Fruit fly (Drosophila melanogaster) whole organism, embryonic: ENCODE measurements around the gene CG4297.

Source experiments
- Antp ChIP-seq: fragments of 200-800 bp; sonication (Bioruptor generic); optimal IDR thresholded peaks from 3 replicates; lab custom pipeline; 2016; ENCODE audit warnings: missing biosample characterization, missing genetic modification characterization
- Atf-2 ChIP-seq: fragments of 200-800 bp; sonication (Bioruptor generic); optimal IDR thresholded peaks from 2 replicates; lab custom pipeline; 2016; ENCODE audit warnings: missing biosample characterization, missing genetic modification characterization
- B-H2 ChIP-seq: fragments of 200-800 bp; sonication (Bioruptor generic); optimal IDR thresholded peaks from 2 replicates; lab custom pipeline; 2018; ENCODE audit warnings: missing biosample characterization, mild to moderate bottlenecking, missing genetic modification characterization
- CG10462 ChIP-seq: fragments of 200-800 bp; sonication (Bioruptor generic); optimal IDR thresholded peaks from 2 replicates; lab custom pipeline; 2016; ENCODE audit warnings: missing biosample characterization, missing genetic modification characterization
- CG10565 ChIP-seq: fragments of 200-800 bp; sonication (Bioruptor generic); optimal IDR thresholded peaks from 3 replicates; lab custom pipeline; 2016; ENCODE audit warnings: missing biosample characterization, mild to moderate bottlenecking, missing genetic modification characterization
- CG10654 ChIP-seq: fragments of 200-800 bp; sonication (Bioruptor generic); optimal IDR thresholded peaks from 2 replicates; lab custom pipeline; 2016; ENCODE audit warnings: missing biosample characterization, missing genetic modification characterization
- CG12299 ChIP-seq: fragments of 200-800 bp; sonication (Bioruptor generic); optimal IDR thresholded peaks from 2 replicates; lab custom pipeline; 2018; ENCODE audit warnings: missing biosample characterization, mild to moderate bottlenecking, missing genetic modification characterization
- CG13123 ChIP-seq: fragments of 200-800 bp; sonication (Bioruptor generic); optimal IDR thresholded peaks from 2 replicates; lab custom pipeline; 2016; ENCODE audit warnings: missing biosample characterization, missing genetic modification characterization
- CG14860 ChIP-seq: fragments of 200-800 bp; sonication (Bioruptor generic); IDR thresholded peaks from 3 replicates; pipeline ENCODE4 v1.3.6; 2022; ENCODE audit warnings: missing biosample characterization, missing genetic modification characterization; ENCODE audit not compliant: partially characterized antibody
- CG16779 ChIP-seq: fragments of 200-800 bp; sonication (Bioruptor generic); IDR thresholded peaks from 2 replicates; pipeline ENCODE4 v1.3.6; 2022; ENCODE audit warnings: missing biosample characterization, missing genetic modification characterization
- CG16813 ChIP-seq: fragments of 200-800 bp; sonication (Bioruptor generic); IDR thresholded peaks from 3 replicates; pipeline ENCODE4 v1.3.6; 2022; ENCODE audit warnings: missing biosample characterization, missing genetic modification characterization; ENCODE audit not compliant: partially characterized antibody
- CG17829 ChIP-seq: fragments of 200-800 bp; optimal IDR thresholded peaks from 2 replicates; lab custom pipeline; 2019; ENCODE audit warnings: missing biosample characterization, mild to moderate bottlenecking, missing genetic modification characterization, moderate library complexity
- CG2120 ChIP-seq: fragments of 200-800 bp; sonication (Bioruptor generic); optimal IDR thresholded peaks from 3 replicates; lab custom pipeline; 2016; ENCODE audit warnings: missing biosample characterization, missing genetic modification characterization
- CG31224 ChIP-seq: fragments of 200-800 bp; sonication (Bioruptor generic); IDR thresholded peaks from 2 replicates; pipeline ENCODE4 v1.3.6; 2022; ENCODE audit warnings: missing biosample characterization, missing genetic modification characterization
- CG3847 ChIP-seq: fragments of 200-800 bp; sonication (Bioruptor generic); IDR thresholded peaks from 2 replicates; pipeline ENCODE4 v1.3.6; 2022; ENCODE audit warnings: missing biosample characterization, missing genetic modification characterization
- CG3995 ChIP-seq: fragments of 200-800 bp; sonication (Bioruptor generic); optimal IDR thresholded peaks from 3 replicates; lab custom pipeline; 2016; ENCODE audit warnings: missing biosample characterization, missing genetic modification characterization
- CG6254 ChIP-seq: fragments of 200-800 bp; sonication (Bioruptor generic); optimal IDR thresholded peaks from 3 replicates; lab custom pipeline; 2017; ENCODE audit warnings: mild to moderate bottlenecking, missing biosample characterization, missing genetic modification reagents, missing genetic modification characterization
- CG6272 ChIP-seq: fragments of 200-800 bp; sonication (Bioruptor generic); IDR thresholded peaks from 2 replicates; pipeline ENCODE4 v1.3.6; 2022; ENCODE audit warnings: missing biosample characterization, missing genetic modification characterization
- CG7745 ChIP-seq: fragments of 200-800 bp; sonication (Bioruptor generic); optimal IDR thresholded peaks from 2 replicates; lab custom pipeline; 2018; ENCODE audit warnings: missing biosample characterization, mild to moderate bottlenecking, missing genetic modification characterization, moderate library complexity
- CG7839 ChIP-seq: fragments of 200-800 bp; sonication (Bioruptor generic); optimal IDR thresholded peaks from 3 replicates; lab custom pipeline; 2018; ENCODE audit warnings: missing biosample characterization, mild to moderate bottlenecking, missing genetic modification characterization, moderate library complexity
- CG8290 ChIP-seq, 3 experiments: fragments of 200-800 bp; sonication (Bioruptor generic); optimal IDR thresholded peaks; 2 replicates each; lab custom pipeline; 2016 to 2019; ENCODE audit warnings: missing biosample characterization in 3 of 3, missing genetic modification characterization in 3 of 3, mild to moderate bottlenecking in 2 of 3, moderate library complexity in 1 of 3
- CG8478 ChIP-seq: fragments of >200 bp; optimal IDR thresholded peaks from 2 replicates; lab custom pipeline; 2018
- Dbx ChIP-seq: fragments of 200-800 bp; sonication (Bioruptor generic); IDR thresholded peaks from 3 replicates; pipeline ENCODE4 v1.3.6; 2022; ENCODE audit warnings: missing biosample characterization, missing genetic modification characterization
- Dip2 ChIP-seq: fragments of 200-800 bp; sonication (Bioruptor generic); IDR thresholded peaks from 2 replicates; pipeline ENCODE4 v1.3.6; 2022; ENCODE audit warnings: missing biosample characterization, missing genetic modification characterization
- Drgx ChIP-seq: fragments of 200-800 bp; sonication (Bioruptor generic); IDR thresholded peaks from 2 replicates; pipeline ENCODE4 v1.3.6; 2022; ENCODE audit warnings: missing biosample characterization, missing genetic modification characterization
- HHEX ChIP-seq: fragments of 200-800 bp; sonication (Bioruptor generic); optimal IDR thresholded peaks from 3 replicates; lab custom pipeline; 2017; ENCODE audit warnings: missing biosample characterization, mild to moderate bottlenecking, missing genetic modification characterization, missing genetic modification reagents
- Hr3 ChIP-seq: fragments of 200-800 bp; sonication (Bioruptor generic); optimal IDR thresholded peaks from 3 replicates; lab custom pipeline; 2016; ENCODE audit warnings: missing biosample characterization, missing genetic modification characterization
- Lim3 ChIP-seq: fragments of 200-800 bp; sonication (Bioruptor generic); IDR thresholded peaks from 2 replicates; pipeline ENCODE4 v1.3.6; 2022; ENCODE audit warnings: missing biosample characterization, missing genetic modification characterization
- NC2α ChIP-seq: fragments of 200-800 bp; sonication (Bioruptor generic); optimal IDR thresholded peaks from 2 replicates; lab custom pipeline; 2016; ENCODE audit warnings: missing biosample characterization, missing genetic modification characterization
- Six4 ChIP-seq: fragments of 200-800 bp; sonication (Bioruptor generic); optimal IDR thresholded peaks from 2 replicates; lab custom pipeline; 2016; ENCODE audit warnings: missing biosample characterization, missing genetic modification characterization
- Xrp1 ChIP-seq: fragments of 200-800 bp; sonication (Bioruptor generic); IDR thresholded peaks from 2 replicates; pipeline ENCODE4 v1.3.6; 2022; ENCODE audit warnings: missing biosample characterization, missing genetic modification characterization
- abd-A ChIP-seq: fragments of 200-800 bp; sonication (Bioruptor generic); optimal IDR thresholded peaks from 3 replicates; lab custom pipeline; 2019; ENCODE audit warnings: missing biosample characterization, mild to moderate bottlenecking, missing genetic modification characterization, moderate library complexity
- bowl ChIP-seq: fragments of 200-800 bp; sonication (Bioruptor generic); IDR thresholded peaks from 2 replicates; pipeline ENCODE4 v1.3.6; 2022; ENCODE audit warnings: missing biosample characterization, missing genetic modification characterization
- chif ChIP-seq, 2 experiments: fragments of 200-800 bp; sonication (Bioruptor generic); optimal IDR thresholded peaks; 3 replicates each; lab custom pipeline; 2016; ENCODE audit warnings: missing biosample characterization in 2 of 2, missing genetic modification characterization in 2 of 2
- crol ChIP-seq: fragments of 200-800 bp; sonication (Bioruptor generic); IDR thresholded peaks from 2 replicates; pipeline ENCODE4 v1.3.6; 2022; ENCODE audit warnings: missing biosample characterization, missing genetic modification characterization
- emc ChIP-seq: fragments of 200-800 bp; sonication (Bioruptor generic); optimal IDR thresholded peaks from 2 replicates; lab custom pipeline; 2016; ENCODE audit warnings: missing biosample characterization, missing genetic modification characterization
- esg ChIP-seq: fragments of 200-800 bp; sonication (Bioruptor generic); conservative IDR thresholded peaks from 2 replicates; pipeline ENCODE4 v1.3.6; 2022; ENCODE audit warnings: missing biosample characterization, missing genetic modification characterization
- gem ChIP-seq: fragments of 200-800 bp; sonication (Bioruptor generic); optimal IDR thresholded peaks from 2 replicates; lab custom pipeline; 2019; ENCODE audit warnings: missing biosample characterization, mild to moderate bottlenecking, missing genetic modification characterization, moderate library complexity
- hb ChIP-seq: fragments of 200-800 bp; sonication (Bioruptor generic); IDR thresholded peaks from 3 replicates; pipeline ENCODE4 v1.3.6; 2022; ENCODE audit warnings: missing biosample characterization, missing genetic modification characterization; ENCODE audit not compliant: partially characterized antibody
- kah ChIP-seq: fragments of 200-800 bp; sonication (Bioruptor generic); optimal IDR thresholded peaks from 2 replicates; lab custom pipeline; 2018; ENCODE audit warnings: missing biosample characterization, mild to moderate bottlenecking, missing genetic modification characterization
- kni ChIP-seq: fragments of 200-800 bp; sonication (Bioruptor generic); optimal IDR thresholded peaks from 3 replicates; lab custom pipeline; 2017; ENCODE audit warnings: mild to moderate bottlenecking, missing biosample characterization, missing genetic modification reagents, missing genetic modification characterization
- lmd ChIP-seq: fragments of 200-800 bp; sonication (Bioruptor generic); IDR thresholded peaks from 2 replicates; pipeline ENCODE4 v1.3.6; 2022; ENCODE audit warnings: missing biosample characterization, missing genetic modification characterization
- luna ChIP-seq: fragments of 200-800 bp; sonication (Bioruptor generic); optimal IDR thresholded peaks from 2 replicates; lab custom pipeline; 2016; ENCODE audit warnings: missing biosample characterization, missing genetic modification characterization
- nmo ChIP-seq: fragments of 200-800 bp; sonication (Bioruptor generic); optimal IDR thresholded peaks from 2 replicates; lab custom pipeline; 2018; ENCODE audit warnings: missing biosample characterization, mild to moderate bottlenecking, missing genetic modification characterization, moderate library complexity
- pb ChIP-seq: fragments of 200-800 bp; sonication (Bioruptor generic); optimal IDR thresholded peaks from 3 replicates; lab custom pipeline; 2016; ENCODE audit warnings: missing biosample characterization, missing genetic modification characterization
- peb ChIP-seq: fragments of 200-800 bp; sonication (Bioruptor generic); IDR thresholded peaks from 2 replicates; pipeline ENCODE4 v1.3.6; 2022; ENCODE audit warnings: missing biosample characterization, missing genetic modification characterization
- pfk ChIP-seq: fragments of 200-800 bp; sonication (Bioruptor generic); optimal IDR thresholded peaks from 2 replicates; lab custom pipeline; 2018; ENCODE audit warnings: missing biosample characterization, mild to moderate bottlenecking, missing genetic modification characterization, moderate library complexity
- ro ChIP-seq: fragments of 200-800 bp; sonication (Bioruptor generic); IDR thresholded peaks from 2 replicates; pipeline ENCODE4 v1.3.6; 2022; ENCODE audit warnings: missing biosample characterization, missing genetic modification characterization
- salm ChIP-seq: fragments of 200-800 bp; sonication (Bioruptor generic); optimal IDR thresholded peaks from 2 replicates; lab custom pipeline; 2018; ENCODE audit warnings: missing biosample characterization, mild to moderate bottlenecking, missing genetic modification characterization
- slbo ChIP-seq: fragments of 200-800 bp; sonication (Bioruptor generic); IDR thresholded peaks from 2 replicates; pipeline ENCODE4 v1.3.6; 2022; ENCODE audit warnings: missing biosample characterization, missing genetic modification characterization

CG4297 gene

dm6 chr2L:479483-480195 lies 7.6 kb upstream of the CG4297 start, which contains the start of gene cbt (continued):
- TF ChIP-seq pb (GFP tag; lab: Kevin White, UChicago) (peak; percentile 97), slbo (GFP tag; lab: Robert Waterston, UW) (no peak), luna (peak; percentile 95), CG2120 (GFP tag; lab: Kevin White, UChicago) (peak; percentile 99), crol (no peak), CG10565 (peak; percentile 88), Six4 (GFP tag; lab: Kevin White, UChicago) (peak; percentile 97), chif (GFP tag; optimal IDR thresholded peaks at IDR 0.05; lab: Kevin White, UChicago) (peak; percentile 97 to 98), esg (GFP tag; lab: Robert Waterston, UW) (no peak), CG12299 (peak; percentile 97), CG7745 (peak; percentile 57), CG6272 (GFP tag; lab: Robert Waterston, UW) (peak; percentile 95), salm (tag; lab: Kevin White, UChicago) (peak; percentile 95), CG31224 (GFP tag; lab: Robert Waterston, UW) (no peak), peb (no peak), CG16813 (GFP tag; lab: Robert Waterston, UW) (no peak), B-H2 (GFP tag; lab: Kevin White, UChicago) (peak; percentile 95), abd-A (tag; lab: Kevin White, UChicago) (peak; percentile 94), CG3847 (GFP tag; lab: Robert Waterston, UW) (no peak), CG13123 (GFP tag; lab: Kevin White, UChicago) (peak; percentile 94), CG10654 (peak; percentile 98), nmo (GFP tag; lab: Kevin White, UChicago) (peak; percentile 97), CG14860 (GFP tag; lab: Robert Waterston, UW) (no peak), Lim3 (GFP tag; lab: Robert Waterston, UW) (no peak), CG10462 (GFP tag; lab: Kevin White, UChicago) (peak; percentile 94), Xrp1 (GFP tag; lab: Robert Waterston, UW) (no peak), CG16779 (GFP tag; lab: Robert Waterston, UW) (no peak), gem (tag; lab: Kevin White, UChicago) (peak; percentile 99), lmd (GFP tag; lab: Robert Waterston, UW) (no peak), Hr3 (GFP tag; lab: Kevin White, UChicago) (peak; percentile 96), HHEX (GFP tag; lab: Kevin White, UChicago) (peak; percentile 98), kah (GFP tag; lab: Kevin White, UChicago) (peak; percentile 80), ro (GFP tag; lab: Robert Waterston, UW) (no peak), CG8290 (GFP tag; optimal IDR thresholded peaks at IDR 0.05; lab: Kevin White, UChicago) (peak; percentile 96), CG8290 (tag; optimal IDR thresholded peaks at IDR 0.05; lab: Kevin White, UChicago) (peak; percentile 69 to 99), Dbx (GFP tag; lab: Robert Waterston, UW) (no peak), Drgx (GFP tag; lab: Robert Waterston, UW) (no peak), emc (GFP tag; lab: Kevin White, UChicago) (peak; percentile 93), bowl (no peak), CG3995 (peak; percentile 75), CG17829 (tag; lab: Kevin White, UChicago) (peak; percentile 97), CG6254 (GFP tag; lab: Kevin White, UChicago) (peak; percentile 94), NC2α (peak; percentile 93), CG7839 (peak; percentile 98), Dip2 (GFP tag; lab: Robert Waterston, UW) (no peak), pfk (GFP tag; lab: Kevin White, UChicago) (peak; percentile 45), kni (GFP tag; lab: Kevin White, UChicago) (peak; percentile 97), Antp (GFP tag; lab: Kevin White, UChicago) (peak; percentile 99), Atf-2 (peak; percentile 97), hb (GFP tag; lab: Robert Waterston, UW) (no peak), CG8478 (lab: Kevin White, UChicago) (no peak)
